Worm (Caenorhabditis elegans) whole organism, L4/young adult: ENCODE data around the gene srr-8.

Experiments
- W03F9.2 ChIP-seq: fragments of 150-350 bp; optimal IDR thresholded peaks from 2 replicates; lab custom pipeline; 2014; ENCODE audit warnings: missing biosample characterization, missing genetic modification characterization
- dao-5 ChIP-seq: sonication (generic microtip); optimal IDR thresholded peaks from 2 replicates; lab custom pipeline; 2016; ENCODE audit warnings: missing genotype, missing genetic modification characterization, moderate library complexity, missing compliant biosample characterization
- him-1 ChIP-seq: sonication (generic microtip); optimal IDR thresholded peaks from 2 replicates; lab custom pipeline; 2016; ENCODE audit warnings: missing genotype, missing genetic modification reagents, missing genetic modification characterization, missing compliant biosample characterization

DNA sequence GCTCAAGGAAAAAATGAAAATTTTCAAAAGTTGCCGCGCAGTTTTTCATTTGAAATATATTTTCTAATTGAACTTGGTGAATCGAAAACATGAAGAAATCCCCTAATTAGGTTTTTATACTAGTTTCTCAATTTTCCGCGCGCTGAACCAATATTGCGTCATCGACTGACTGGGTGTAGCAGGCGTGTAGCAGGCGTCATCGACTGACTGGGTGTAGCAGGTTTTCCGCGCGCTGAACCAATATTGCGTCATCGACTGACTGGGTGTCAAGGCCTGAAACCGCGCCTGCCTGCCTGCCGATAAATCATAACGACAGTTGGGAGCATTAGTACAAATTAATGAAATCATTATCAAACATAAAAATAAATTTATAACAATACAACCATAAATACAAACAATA is 21.9 kb downstream of the srr-8 start:
- TF ChIP-seq him-1 (tag; lab: Kevin White, UChicago) (no peak), dao-5 (no peak), W03F9.2 (no peak)
